Fruit fly (Drosophila melanogaster) whole organism, embryonic: ENCODE results near the gene CG6656.

ENCODE experiments used
- Atf3 ChIP-seq: fragments of 200-800 bp; sonication (Bioruptor generic); optimal IDR thresholded peaks from 3 replicates; lab custom pipeline; 2016; ENCODE audit warnings: missing biosample characterization, missing genetic modification characterization
- CG10321 ChIP-seq: fragments of 200-800 bp; sonication (Bioruptor generic); IDR thresholded peaks from 2 replicates; pipeline ENCODE4 v1.3.6; 2022; ENCODE audit warnings: missing biosample characterization, missing genetic modification characterization
- CG10431 ChIP-seq: fragments of 200-800 bp; sonication (Bioruptor generic); optimal IDR thresholded peaks from 3 replicates; lab custom pipeline; 2018; ENCODE audit warnings: missing biosample characterization, mild to moderate bottlenecking, missing genetic modification characterization
- CG11093 ChIP-seq: fragments of 200-800 bp; sonication (Bioruptor generic); IDR thresholded peaks from 3 replicates; pipeline ENCODE4 v1.3.6; 2022; ENCODE audit warnings: missing biosample characterization, missing genetic modification characterization
- CG11504 ChIP-seq: fragments of 200-800 bp; sonication (Bioruptor generic); optimal IDR thresholded peaks from 3 replicates; lab custom pipeline; 2019; ENCODE audit warnings: missing biosample characterization, mild to moderate bottlenecking, missing genetic modification characterization, moderate library complexity
- CG11723 ChIP-seq: fragments of 200-800 bp; sonication (Bioruptor generic); optimal IDR thresholded peaks from 2 replicates; lab custom pipeline; 2017; ENCODE audit warnings: missing biosample characterization, mild to moderate bottlenecking, missing genetic modification characterization
- CG12104 ChIP-seq: fragments of 200-800 bp; sonication (Bioruptor generic); optimal IDR thresholded peaks from 3 replicates; lab custom pipeline; 2016; ENCODE audit warnings: missing biosample characterization, missing genetic modification characterization
- CG15269 ChIP-seq: fragments of 200-800 bp; sonication (Bioruptor generic); optimal IDR thresholded peaks from 2 replicates; lab custom pipeline; 2018; ENCODE audit warnings: missing biosample characterization, mild to moderate bottlenecking, missing genetic modification characterization, moderate library complexity
- CG16863 ChIP-seq: fragments of 200-800 bp; sonication (Bioruptor generic); optimal IDR thresholded peaks from 3 replicates; lab custom pipeline; 2016; ENCODE audit warnings: missing biosample characterization, missing genetic modification characterization
- CG17359 ChIP-seq: fragments of 200-800 bp; sonication (Bioruptor generic); optimal IDR thresholded peaks from 3 replicates; lab custom pipeline; 2018; ENCODE audit warnings: missing biosample characterization, mild to moderate bottlenecking, missing genetic modification characterization, moderate library complexity
- CG17612 ChIP-seq: fragments of 200-800 bp; sonication (Bioruptor generic); IDR thresholded peaks from 2 replicates; pipeline ENCODE4 v1.3.6; 2022; ENCODE audit warnings: missing biosample characterization, missing genetic modification characterization
- CG1832 ChIP-seq: fragments of 200-800 bp; sonication (Bioruptor generic); optimal IDR thresholded peaks from 2 replicates; lab custom pipeline; 2017; ENCODE audit warnings: missing biosample characterization, mild to moderate bottlenecking, missing genetic modification characterization, inconsistent platforms
- CG2712 ChIP-seq: fragments of 200-800 bp; optimal IDR thresholded peaks from 3 replicates; lab custom pipeline; 2019; ENCODE audit warnings: missing biosample characterization, mild to moderate bottlenecking, missing genetic modification characterization, moderate library complexity
- CG31441 ChIP-seq: fragments of 200-800 bp; sonication (Bioruptor generic); IDR thresholded peaks from 2 replicates; pipeline ENCODE4 v1.3.6; 2022; ENCODE audit warnings: missing biosample characterization, missing genetic modification characterization
- CG43689 ChIP-seq: fragments of 200-800 bp; sonication (Bioruptor generic); IDR thresholded peaks from 2 replicates; pipeline ENCODE4 v1.3.6; 2022; ENCODE audit warnings: missing biosample characterization, missing genetic modification characterization
- CG4730 ChIP-seq: fragments of 200-800 bp; sonication (Bioruptor generic); IDR thresholded peaks from 2 replicates; pipeline ENCODE4 v1.3.6; 2022; ENCODE audit warnings: missing biosample characterization, missing genetic modification characterization
- CG7963 ChIP-seq: fragments of 200-800 bp; sonication (Bioruptor generic); IDR thresholded peaks from 3 replicates; pipeline ENCODE4 v1.3.6; 2022; ENCODE audit warnings: missing biosample characterization, missing genetic modification characterization; ENCODE audit not compliant: partially characterized antibody
- CG8089 ChIP-seq: fragments of 200-800 bp; sonication (Bioruptor generic); optimal IDR thresholded peaks from 3 replicates; lab custom pipeline; 2016; ENCODE audit warnings: missing biosample characterization, missing genetic modification characterization
- CG9817 ChIP-seq: fragments of 200-800 bp; sonication (Bioruptor generic); optimal IDR thresholded peaks from 2 replicates; lab custom pipeline; 2018; ENCODE audit warnings: missing biosample characterization, mild to moderate bottlenecking, missing genetic modification characterization, moderate library complexity
- CG9932 ChIP-seq: fragments of 200-800 bp; sonication (Bioruptor generic); IDR thresholded peaks from 2 replicates; pipeline ENCODE4 v1.3.6; 2022; ENCODE audit warnings: missing biosample characterization, missing genetic modification characterization
- Dek ChIP-seq: fragments of 200-800 bp; sonication (Bioruptor generic); optimal IDR thresholded peaks from 3 replicates; lab custom pipeline; 2019; ENCODE audit warnings: missing biosample characterization, mild to moderate bottlenecking, missing genetic modification characterization, moderate library complexity
- Drgx ChIP-seq: fragments of 200-800 bp; sonication (Bioruptor generic); IDR thresholded peaks from 2 replicates; pipeline ENCODE4 v1.3.6; 2022; ENCODE audit warnings: missing biosample characterization, missing genetic modification characterization
- Ets65A ChIP-seq: fragments of 200-800 bp; sonication (Bioruptor generic); peaks from one replicate; lab custom pipeline; 2016; ENCODE audit warnings: missing biosample characterization, missing genetic modification characterization
- Ets97D ChIP-seq: fragments of 200-800 bp; sonication (Bioruptor generic); optimal IDR thresholded peaks from 3 replicates; lab custom pipeline; 2016; ENCODE audit warnings: missing biosample characterization, missing genetic modification characterization
- Sox100B ChIP-seq: fragments of 200-800 bp; sonication (Bioruptor generic); optimal IDR thresholded peaks from 3 replicates; lab custom pipeline; 2018; ENCODE audit warnings: missing biosample characterization, mild to moderate bottlenecking, missing genetic modification characterization
- TFAM ChIP-seq: fragments of 200-800 bp; sonication (Bioruptor generic); optimal IDR thresholded peaks from 2 replicates; lab custom pipeline; 2017; ENCODE audit warnings: missing biosample characterization, missing genetic modification characterization, inconsistent platforms
- bsh ChIP-seq, 2 experiments: fragments of 200-800 bp; sonication (Bioruptor generic); optimal IDR thresholded peaks; 2 replicates each; lab custom pipeline; 2017 to 2018; ENCODE audit warnings: mild to moderate bottlenecking in 2 of 2, missing biosample characterization in 2 of 2, missing genetic modification characterization in 2 of 2, moderate library complexity in 1 of 2
- caup ChIP-seq: fragments of 200-800 bp; sonication (Bioruptor generic); optimal IDR thresholded peaks from 3 replicates; lab custom pipeline; 2017; ENCODE audit warnings: missing biosample characterization, mild to moderate bottlenecking, missing genetic modification characterization, moderate library complexity; ENCODE audit not compliant: severe bottlenecking
- ci ChIP-seq: fragments of 200-800 bp; sonication (Bioruptor generic); IDR thresholded peaks from 3 replicates; pipeline ENCODE4 v1.3.6; 2022; ENCODE audit warnings: missing biosample characterization, missing genetic modification characterization
- dmrt11E ChIP-seq: fragments of 200-800 bp; sonication (Bioruptor generic); optimal IDR thresholded peaks from 3 replicates; lab custom pipeline; 2018; ENCODE audit warnings: missing biosample characterization, mild to moderate bottlenecking, missing genetic modification characterization, moderate library complexity
- dysf ChIP-seq: fragments of 200-800 bp; sonication (Bioruptor generic); IDR thresholded peaks from 3 replicates; pipeline ENCODE4 v1.3.6; 2022; ENCODE audit warnings: missing biosample characterization, missing genetic modification characterization
- gem ChIP-seq: fragments of 200-800 bp; sonication (Bioruptor generic); optimal IDR thresholded peaks from 2 replicates; lab custom pipeline; 2019; ENCODE audit warnings: missing biosample characterization, mild to moderate bottlenecking, missing genetic modification characterization, moderate library complexity
- ham ChIP-seq: fragments of 200-800 bp; sonication (Bioruptor generic); IDR thresholded peaks from 2 replicates; pipeline ENCODE4 v1.3.6; 2022; ENCODE audit warnings: missing biosample characterization, missing genetic modification characterization
- kah ChIP-seq: fragments of 200-800 bp; sonication (Bioruptor generic); optimal IDR thresholded peaks from 2 replicates; lab custom pipeline; 2018; ENCODE audit warnings: missing biosample characterization, mild to moderate bottlenecking, missing genetic modification characterization
- ken ChIP-seq: fragments of 200-800 bp; sonication (Bioruptor generic); IDR thresholded peaks from 3 replicates; pipeline ENCODE4 v1.3.6; 2022; ENCODE audit warnings: missing biosample characterization, missing genetic modification characterization
- nau ChIP-seq: fragments of 200-800 bp; sonication (Bioruptor generic); optimal IDR thresholded peaks from 3 replicates; lab custom pipeline; 2017; ENCODE audit warnings: missing biosample characterization, mild to moderate bottlenecking, missing genetic modification characterization, missing genetic modification reagents
- nom ChIP-seq: fragments of 200-800 bp; sonication (Bioruptor generic); optimal IDR thresholded peaks from 2 replicates; lab custom pipeline; 2017; ENCODE audit warnings: missing biosample characterization, missing genetic modification characterization, mild to moderate bottlenecking, moderate library complexity, missing genetic modification reagents
- sens ChIP-seq: fragments of 200-800 bp; sonication (Bioruptor generic); peaks from one replicate; lab custom pipeline; 2016; ENCODE audit warnings: missing biosample characterization, missing genetic modification characterization
- slp2 ChIP-seq: fragments of 200-800 bp; sonication (Bioruptor generic); optimal IDR thresholded peaks from 2 replicates; lab custom pipeline; 2016; ENCODE audit warnings: missing biosample characterization, missing genetic modification characterization

The CG6656 gene

DNA sequence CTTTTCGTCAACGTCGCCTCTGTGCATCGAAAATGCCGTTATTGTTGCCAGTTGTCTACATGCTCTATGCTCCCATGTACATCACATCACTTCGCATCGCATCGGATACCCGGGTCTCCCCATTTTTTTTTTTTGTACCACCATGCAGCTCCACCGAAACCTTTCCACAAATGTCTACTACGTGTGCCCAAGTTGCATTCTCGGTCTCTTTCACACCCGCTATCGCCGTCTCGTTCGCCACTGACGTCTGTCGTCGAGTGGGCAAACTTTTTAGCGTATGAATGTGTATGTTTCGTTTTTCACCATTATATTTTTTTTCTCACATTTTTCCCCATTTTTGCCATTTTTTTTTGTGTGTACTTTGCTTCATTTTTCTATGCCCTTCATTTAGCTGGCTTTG, 17.4 kb downstream of the CG6656 start:
- TF ChIP-seq CG17359 = no peak
- TF ChIP-seq CG15269 (tag; lab: Kevin White, UChicago) = no peak
- no peak for TF ChIP-seq CG9817 (tag; lab: Kevin White, UChicago)
- TF ChIP-seq CG11504 (tag; lab: Kevin White, UChicago) = no peak
- TF ChIP-seq Dek = no peak
- TF ChIP-seq CG8089 = no peak
- TF ChIP-seq Sox100B (GFP tag; lab: Kevin White, UChicago) = no peak
- TF ChIP-seq CG12104 = no peak
- TF ChIP-seq CG10431 (GFP tag; lab: Kevin White, UChicago) = no peak
- TF ChIP-seq CG11723 (GFP tag; lab: Kevin White, UChicago) = no peak
- TF ChIP-seq slp2 (GFP tag; lab: Kevin White, UChicago) = no peak
- TF ChIP-seq CG11093 (GFP tag; lab: Robert Waterston, UW) = no peak
- no peak for TF ChIP-seq CG17612 (GFP tag; lab: Robert Waterston, UW)
- TF ChIP-seq dmrt11E = no peak
- TF ChIP-seq Atf3 (GFP tag; lab: Kevin White, UChicago) = no peak
- no peak for TF ChIP-seq CG9932 (GFP tag; lab: Robert Waterston, UW)
- TF ChIP-seq CG43689 (GFP tag; lab: Robert Waterston, UW) = no peak
- TF ChIP-seq, all 482 proteins: peak for 0

DNA sequence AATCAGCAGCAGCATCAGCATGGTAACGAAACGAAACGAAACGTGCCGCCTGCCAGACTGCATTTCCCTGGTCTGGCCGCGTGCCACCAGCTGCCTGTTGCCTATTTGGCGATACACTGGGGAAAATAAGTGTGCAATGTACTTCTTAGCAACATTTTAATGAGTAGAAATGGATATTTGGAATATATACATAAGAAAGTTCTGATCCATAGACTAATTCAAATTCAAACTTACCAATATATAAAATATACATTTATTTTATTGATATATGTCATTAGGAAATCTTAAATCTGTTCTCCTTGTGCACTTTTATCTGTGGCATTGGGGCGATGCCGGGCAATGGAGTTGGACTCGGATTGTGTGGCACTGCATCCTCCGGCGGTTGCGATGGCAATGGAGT, 18.8 kb downstream of the CG6656 start:
- TF ChIP-seq gem (tag; lab: Kevin White, UChicago) (peak; percentile 27), CG1832 (GFP tag; lab: Kevin White, UChicago) (no peak), bsh (GFP tag; optimal IDR thresholded peaks at IDR 0.05; lab: Kevin White, UChicago) (peak; percentile 9 to 75), nom (GFP tag; lab: Kevin White, UChicago) (peak; percentile 60), sens (GFP tag; lab: Kevin White, UChicago) (peak; percentile 25), Drgx (GFP tag; lab: Robert Waterston, UW) (peak; percentile 88), CG2712 (tag; lab: Kevin White, UChicago) (peak; percentile 6), ham (no peak), CG31441 (GFP tag; lab: Robert Waterston, UW) (0 out of 2 replicates have a peak, but pooled peaks have one; percentile 10)

DNA sequence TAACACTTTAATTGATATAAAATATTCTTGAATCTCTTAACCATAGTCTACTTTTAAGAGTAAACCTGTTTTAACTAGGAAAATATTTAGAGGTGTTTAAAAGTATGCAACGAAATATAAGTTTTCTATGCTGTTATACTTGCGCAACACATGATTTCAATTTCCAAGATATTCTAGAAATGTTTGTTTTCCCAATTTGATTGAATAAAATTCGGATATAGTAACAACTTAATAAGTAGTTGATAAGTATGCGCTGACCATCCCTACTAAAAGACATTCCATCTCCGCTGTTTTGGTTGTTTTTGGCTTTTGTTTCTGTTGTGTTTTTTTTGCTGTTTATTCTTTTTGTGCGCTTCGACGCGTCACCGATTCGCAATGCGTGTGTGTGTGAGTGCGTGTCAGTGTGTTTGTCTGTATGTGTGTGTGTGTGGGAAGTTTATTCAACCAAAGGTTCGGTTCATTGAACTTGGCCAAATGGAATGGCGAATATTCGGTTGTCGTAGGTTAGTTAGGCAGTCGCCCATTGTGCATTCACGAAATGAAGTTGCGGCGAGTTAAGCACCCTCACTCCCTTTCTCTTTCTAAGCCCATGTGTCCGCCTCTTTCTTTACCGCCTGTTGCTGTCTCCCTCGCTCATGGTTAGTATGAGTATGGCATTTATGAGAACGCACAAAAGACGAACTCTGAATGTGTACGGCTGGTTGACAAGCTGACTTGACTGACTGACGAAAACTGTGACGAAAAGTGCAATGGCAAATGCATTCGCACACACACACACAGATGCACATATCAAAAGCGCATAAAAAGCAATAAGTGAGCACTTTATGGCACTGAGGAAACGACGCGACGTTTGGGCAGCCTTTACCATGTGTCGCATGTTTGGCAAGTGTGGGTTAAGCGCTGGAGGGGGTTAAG, 21.1 kb downstream of the CG6656 start:
- TF ChIP-seq CG7963 (GFP tag; lab: Robert Waterston, UW) = no peak
- no peak for TF ChIP-seq nau (GFP tag; lab: Kevin White, UChicago)
- peak; percentile 55 for TF ChIP-seq nom (GFP tag; lab: Kevin White, UChicago)
- TF ChIP-seq CG11504 (tag; lab: Kevin White, UChicago) = no peak
- no peak for TF ChIP-seq CG16863 (GFP tag; lab: Kevin White, UChicago)
- TF ChIP-seq ci (GFP tag; lab: Robert Waterston, UW) = 0 out of 3 replicates have a peak, but pooled peaks have one; percentile 21
- TF ChIP-seq CG10321 (GFP tag; lab: Robert Waterston, UW) = no peak
- TF ChIP-seq TFAM = no peak
- TF ChIP-seq Ets97D = no peak
- no peak for TF ChIP-seq ken
- no peak for TF ChIP-seq kah (GFP tag; lab: Kevin White, UChicago)
- TF ChIP-seq CG4730 (GFP tag; lab: Robert Waterston, UW) = no peak
- 0 out of 2 replicates have a peak, but pooled peaks have one; percentile 6 for TF ChIP-seq Drgx (GFP tag; lab: Robert Waterston, UW)
- peak; percentile 72 for TF ChIP-seq Ets65A (GFP tag; lab: Kevin White, UChicago)
- TF ChIP-seq caup (GFP tag; lab: Kevin White, UChicago) = no peak
- no peak for TF ChIP-seq dysf (GFP tag; lab: Robert Waterston, UW)
- TF ChIP-seq, all 482 proteins: peak for 4
